Worm (Caenorhabditis elegans) whole organism, L2 larva: ENCODE data around the gene spp-26.

Source experiments
- F13H6.1 ChIP-seq: sonication (generic microtip); optimal IDR thresholded peaks from 2 replicates; lab custom pipeline; 2016; ENCODE audit warnings: missing genetic modification characterization, missing compliant biosample characterization
- Y55F3AM.14 ChIP-seq: fragments of 200-800 bp; sonication (Bioruptor generic); optimal IDR thresholded peaks from 2 replicates; lab custom pipeline; 2018; ENCODE audit warnings: mild to moderate bottlenecking, missing genetic modification characterization, missing compliant biosample characterization
- ZK546.5 ChIP-seq: sonication (generic microtip); optimal IDR thresholded peaks from 2 replicates; lab custom pipeline; 2017; ENCODE audit warnings: missing biosample characterization, missing genetic modification characterization
- ama-1 ChIP-seq: fragments of 150-350 bp; optimal IDR thresholded peaks from 2 replicates; lab custom pipeline; 2018; ENCODE audit warnings: inconsistent platforms
- blmp-1 ChIP-seq: sonication (generic microtip); optimal IDR thresholded peaks from 2 replicates; lab custom pipeline; 2017; ENCODE audit warnings: missing genetic modification characterization, mild to moderate bottlenecking, missing compliant biosample characterization, antibody characterized with exemption, moderate library complexity; ENCODE audit not compliant: insufficient read depth
- crh-2 ChIP-seq: sonication (generic microtip); optimal IDR thresholded peaks from 2 replicates; lab custom pipeline; 2017; ENCODE audit warnings: missing biosample characterization, missing genetic modification characterization
- dmd-4 ChIP-seq: sonication (generic microtip); optimal IDR thresholded peaks from 2 replicates; lab custom pipeline; 2017; ENCODE audit warnings: missing biosample characterization, missing genetic modification characterization
- egl-27 ChIP-seq: sonication (generic microtip); optimal IDR thresholded peaks from 3 replicates; lab custom pipeline; 2017; ENCODE audit warnings: missing biosample characterization, missing genetic modification reagents, missing genetic modification characterization
- elt-3 ChIP-seq: sonication (generic microtip); optimal IDR thresholded peaks from 2 replicates; lab custom pipeline; 2017; ENCODE audit warnings: missing biosample characterization, missing genetic modification characterization
- fos-1 ChIP-seq: fragments of 150-350 bp; optimal IDR thresholded peaks from 2 replicates; lab custom pipeline; 2014; ENCODE audit warnings: missing biosample characterization, missing genetic modification characterization
- gmeb-1 ChIP-seq: fragments of 150-350 bp; optimal IDR thresholded peaks from 2 replicates; lab custom pipeline; 2014; ENCODE audit warnings: missing biosample characterization, missing genetic modification characterization
- lin-11 ChIP-seq: fragments of 150-350 bp; sonication (generic microtip); optimal IDR thresholded peaks from 2 replicates; lab custom pipeline; 2014; ENCODE audit warnings: missing biosample characterization, missing genetic modification characterization, inconsistent platforms, mixed read lengths
- lin-13 ChIP-seq: fragments of 150-350 bp; optimal IDR thresholded peaks from 2 replicates; lab custom pipeline; 2014; ENCODE audit warnings: missing biosample characterization, missing genetic modification reagents, missing genetic modification characterization
- lin-39 ChIP-seq: fragments of 150-350 bp; optimal IDR thresholded peaks from 2 replicates; lab custom pipeline; 2014; ENCODE audit warnings: missing biosample characterization, missing genetic modification reagents, missing genetic modification characterization
- lsy-2 ChIP-seq, 2 experiments: fragments of 150-350 bp in 1 of 2; sonication (generic microtip) in 1 of 2; optimal IDR thresholded peaks; 2 replicates each; lab custom pipeline; 2014 to 2017; ENCODE audit warnings: missing biosample characterization in 2 of 2, missing genetic modification characterization in 2 of 2
- mab-5 ChIP-seq: fragments of 150-350 bp; optimal IDR thresholded peaks from 2 replicates; lab custom pipeline; 2014; ENCODE audit warnings: missing biosample characterization, missing genetic modification characterization
- mbf-1 ChIP-seq: sonication (generic microtip); optimal IDR thresholded peaks from 2 replicates; lab custom pipeline; 2017; ENCODE audit warnings: missing biosample characterization, missing genetic modification characterization
- mdl-1 ChIP-seq, 2 experiments: fragments of 150-350 bp in 1 of 2; sonication (generic microtip) in 1 of 2; optimal IDR thresholded peaks; 2 replicates each; lab custom pipeline; 2017; ENCODE audit warnings: missing biosample characterization in 2 of 2, missing genetic modification characterization in 2 of 2
- nhr-10 ChIP-seq: sonication (generic microtip); optimal IDR thresholded peaks from 2 replicates; lab custom pipeline; 2017; ENCODE audit warnings: missing biosample characterization, missing genetic modification characterization
- nhr-11 ChIP-seq: fragments of 150-350 bp; optimal IDR thresholded peaks from 2 replicates; lab custom pipeline; 2014; ENCODE audit warnings: missing biosample characterization, missing genetic modification characterization
- nhr-129 ChIP-seq: fragments of 150-350 bp; optimal IDR thresholded peaks from 2 replicates; lab custom pipeline; 2014; ENCODE audit warnings: missing biosample characterization, missing genetic modification characterization
- nhr-21 ChIP-seq: fragments of 150-350 bp; optimal IDR thresholded peaks from 2 replicates; lab custom pipeline; 2014; ENCODE audit warnings: missing biosample characterization, missing genetic modification characterization
- nhr-23 ChIP-seq: fragments of 150-350 bp; optimal IDR thresholded peaks from 2 replicates; lab custom pipeline; 2014; ENCODE audit warnings: missing biosample characterization, missing genetic modification reagents, missing genetic modification characterization
- nhr-25 ChIP-seq: fragments of 150-350 bp; sonication (generic microtip); optimal IDR thresholded peaks from 3 replicates; lab custom pipeline; 2014; ENCODE audit warnings: missing biosample characterization, missing genetic modification characterization
- nhr-6 ChIP-seq: fragments of 150-350 bp; optimal IDR thresholded peaks from 2 replicates; lab custom pipeline; 2014; ENCODE audit warnings: missing biosample characterization, missing genetic modification characterization
- nhr-77 ChIP-seq: fragments of 150-350 bp; optimal IDR thresholded peaks from 2 replicates; lab custom pipeline; 2014; ENCODE audit warnings: missing biosample characterization, missing genetic modification characterization
- sem-4 ChIP-seq: fragments of 150-350 bp; optimal IDR thresholded peaks from 2 replicates; lab custom pipeline; 2014; ENCODE audit warnings: missing biosample characterization, missing genetic modification reagents, missing genetic modification characterization
- skn-1 ChIP-seq: sonication (generic microtip); optimal IDR thresholded peaks from 2 replicates; lab custom pipeline; 2017; ENCODE audit warnings: missing biosample characterization, missing genetic modification characterization
- sma-3 ChIP-seq: sonication (generic microtip); optimal IDR thresholded peaks from 2 replicates; lab custom pipeline; 2016; ENCODE audit warnings: missing genetic modification reagents, missing genetic modification characterization, missing compliant biosample characterization
- sma-9 ChIP-seq, 2 experiments: fragments of 150-350 bp in 1 of 2; sonication (generic microtip) in 1 of 2; optimal IDR thresholded peaks; 2 replicates each; lab custom pipeline; 2014 to 2016; ENCODE audit warnings: missing genetic modification characterization in 2 of 2, mild to moderate bottlenecking in 1 of 2, missing biosample characterization in 1 of 2, missing compliant biosample characterization in 1 of 2, missing genetic modification reagents in 1 of 2, moderate library complexity in 1 of 2
- snpc-4 ChIP-seq: fragments of 150-350 bp; optimal IDR thresholded peaks from 2 replicates; lab custom pipeline; 2014; ENCODE audit warnings: missing biosample characterization, missing genetic modification characterization
- unc-39 ChIP-seq: fragments of 150-350 bp; optimal IDR thresholded peaks from 2 replicates; lab custom pipeline; 2014; ENCODE audit warnings: missing biosample characterization, missing genetic modification characterization
- unc-55 ChIP-seq: fragments of 150-350 bp; sonication (generic microtip); optimal IDR thresholded peaks from 3 replicates; lab custom pipeline; 2014; ENCODE audit warnings: missing biosample characterization, missing genetic modification reagents, missing genetic modification characterization
- ztf-1 ChIP-seq: fragments of 200-800 bp; sonication (Bioruptor generic); conservative IDR thresholded peaks from 2 replicates; pipeline ENCODE4 v1.3.6; 2022; ENCODE audit warnings: missing genetic modification characterization, missing compliant biosample characterization
- ztf-11 ChIP-seq: sonication (generic microtip); optimal IDR thresholded peaks from 2 replicates; lab custom pipeline; 2017; ENCODE audit warnings: missing biosample characterization, missing genetic modification characterization
- ztf-4 ChIP-seq: fragments of 150-350 bp; optimal IDR thresholded peaks from 2 replicates; lab custom pipeline; 2014; ENCODE audit warnings: missing biosample characterization, missing genetic modification characterization

spp-26 gene

ce11 chrV:6514887-6515324 lies 44.1 kb downstream of the spp-26 start, which contains the start of gene dpy-11:
Gene dpy-11 (minus strand): TSS chrV:6515240.
- TF ChIP-seq ztf-4 (tag; lab: Kevin White, UChicago) (peak; percentile 64), dmd-4 (no peak), gmeb-1 (no peak), crh-2 (tag; lab: Kevin White, UChicago) (peak; percentile 60), ztf-11 (tag; lab: Kevin White, UChicago) (no peak), lin-13 (GFP tag; lab: Kevin White, UChicago) (peak; percentile 34), mbf-1 (tag; lab: Kevin White, UChicago) (no peak), unc-39 (tag; lab: Kevin White, UChicago) (no peak), Y55F3AM.14 (GFP tag; lab: Kevin White, UChicago) (peak; percentile 43), nhr-25 (tag; lab: Kevin White, UChicago) (peak; percentile 51), mdl-1 (tag; optimal IDR thresholded peaks at IDR 0.05; lab: Kevin White, UChicago) (peak in 1 of 2 experiments; percentile 0), lsy-2 (tag; optimal IDR thresholded peaks at IDR 0.05; lab: Kevin White, UChicago) (peak in 1 of 2 experiments; percentile 51), elt-3 (tag; lab: Kevin White, UChicago) (no peak), nhr-23 (tag; lab: Kevin White, UChicago) (no peak), F13H6.1 (tag; lab: Kevin White, UChicago) (peak; percentile 17), fos-1 (tag; lab: Kevin White, UChicago) (peak; percentile 36), ama-1 (lab: Kevin White, UChicago) (peak; percentile 96), sem-4 (tag; lab: Kevin White, UChicago) (no peak), sma-9 (GFP tag; optimal IDR thresholded peaks at IDR 0.05; lab: Kevin White, UChicago) (peak; percentile 14), sma-9 (tag; optimal IDR thresholded peaks at IDR 0.05; lab: Kevin White, UChicago) (no peak), blmp-1 (tag; lab: Kevin White, UChicago) (peak; percentile 37), sma-3 (GFP tag; lab: Kevin White, UChicago) (peak; percentile 59), ZK546.5 (tag; lab: Kevin White, UChicago) (no peak), skn-1 (tag; lab: Kevin White, UChicago) (no peak), nhr-21 (tag; lab: Kevin White, UChicago) (peak; percentile 59), mab-5 (peak; percentile 17), ztf-1 (GFP tag; lab: Robert Waterston, UW) (no peak), lin-11 (no peak), snpc-4 (no peak), lin-39 (tag; lab: Kevin White, UChicago) (no peak), nhr-129 (peak; percentile 87), nhr-6 (tag; lab: Kevin White, UChicago) (peak; percentile 43)

ce11 chrV:6513786-6514430 lies 45.1 kb downstream of the spp-26 start:
- TF ChIP-seq nhr-21 (tag; lab: Kevin White, UChicago): peak; percentile 37
- TF ChIP-seq unc-55 (GFP tag; lab: Kevin White, UChicago): no peak
- peak; percentile 13 for TF ChIP-seq sma-9 (GFP tag; optimal IDR thresholded peaks at IDR 0.05; lab: Kevin White, UChicago)
- no peak for TF ChIP-seq sma-9 (tag; optimal IDR thresholded peaks at IDR 0.05; lab: Kevin White, UChicago)

ce11 chrV:6513356-6513755 lies 45.6 kb downstream of the spp-26 start:
- peak; percentile 7 for TF ChIP-seq fos-1 (tag; lab: Kevin White, UChicago)
- peak; percentile 8 for TF ChIP-seq nhr-21 (tag; lab: Kevin White, UChicago)
- TF ChIP-seq lsy-2 (tag; optimal IDR thresholded peaks at IDR 0.05; lab: Kevin White, UChicago): no peak
- no peak for TF ChIP-seq nhr-10 (tag; lab: Kevin White, UChicago)
- TF ChIP-seq sem-4 (tag; lab: Kevin White, UChicago): no peak
- no peak for TF ChIP-seq lin-11

- TF ChIP-seq unc-39 (tag; lab: Kevin White, UChicago) (no peak), lsy-2 (tag; optimal IDR thresholded peaks at IDR 0.05; lab: Kevin White, UChicago) (no peak), nhr-77 (no peak), nhr-11 (tag; lab: Kevin White, UChicago) (no peak), snpc-4 (no peak), crh-2 (tag; lab: Kevin White, UChicago) (no peak), fos-1 (tag; lab: Kevin White, UChicago) (no peak), egl-27 (no peak), lin-39 (tag; lab: Kevin White, UChicago) (no peak), nhr-6 (tag; lab: Kevin White, UChicago) (no peak), unc-55 (GFP tag; lab: Kevin White, UChicago) (no peak), sma-9 (GFP tag; optimal IDR thresholded peaks at IDR 0.05; lab: Kevin White, UChicago) (no peak), sma-9 (tag; optimal IDR thresholded peaks at IDR 0.05; lab: Kevin White, UChicago) (no peak)
Measured at ce11 chrV:6511121-6511520, 47.9 kb downstream of the spp-26 start, which contains the start of gene ubh-1. Gene ubh-1 (minus strand): TSS chrV:6511409.
